Fruit fly (Drosophila melanogaster): Measurements from ENCODE around the gene CG7333.

- TF ChIP-seq svp (GFP tag) (no peak), vri (GFP tag; optimal IDR thresholded peaks at IDR 0.05) (no peak), Sox102F (GFP tag; optimal IDR thresholded peaks at IDR 0.05) (no peak), dsx (GFP tag; optimal IDR thresholded peaks at IDR 0.05; ENCODE audit: poor library complexity, severe bottlenecking) (no peak), dac (GFP tag; optimal IDR thresholded peaks at IDR 0.05) (no peak), net (GFP tag; optimal IDR thresholded peaks at IDR 0.05) (no peak), CG10631 (GFP tag; optimal IDR thresholded peaks at IDR 0.05) (no peak), Sox14 (GFP tag; optimal IDR thresholded peaks at IDR 0.05) (no peak), Blimp-1 (GFP tag; optimal IDR thresholded peaks at IDR 0.05) (no peak)
Measured at dm6 chr3R:19642893-19643270, 42.4 kb downstream of the CG7333 start.
